Worm (Caenorhabditis elegans) whole organism, L3 larva: ENCODE measurements around the gene srw-144.

Experiments
- ZK546.5 ChIP-seq: sonication (generic microtip); optimal IDR thresholded peaks from 2 replicates; lab custom pipeline; 2017; ENCODE audit warnings: missing biosample characterization, missing genetic modification characterization
- aly-2 ChIP-seq: fragments of 150-350 bp; optimal IDR thresholded peaks from 2 replicates; lab custom pipeline; 2014; ENCODE audit warnings: missing biosample characterization, missing genetic modification characterization
- daf-12 ChIP-seq: fragments of 150-350 bp; optimal IDR thresholded peaks from 2 replicates; lab custom pipeline; 2014; ENCODE audit warnings: missing biosample characterization, missing genetic modification reagents, missing genetic modification characterization
- elt-2 ChIP-seq: sonication (generic microtip); optimal IDR thresholded peaks from 2 replicates; lab custom pipeline; 2016; ENCODE audit warnings: missing genetic modification reagents, mild to moderate bottlenecking, missing genetic modification characterization, missing compliant biosample characterization
- fkh-10 ChIP-seq: sonication (generic microtip); optimal IDR thresholded peaks from 2 replicates; lab custom pipeline; 2017; ENCODE audit warnings: missing biosample characterization, missing genetic modification reagents, missing genetic modification characterization
- lin-39 ChIP-seq: fragments of 150-350 bp; optimal IDR thresholded peaks from 2 replicates; lab custom pipeline; 2018; ENCODE audit warnings: missing biosample characterization, missing genetic modification reagents, missing genetic modification characterization
- nhr-11 ChIP-seq: fragments of 150-350 bp; optimal IDR thresholded peaks from 2 replicates; lab custom pipeline; 2014; ENCODE audit warnings: missing biosample characterization, missing genetic modification characterization
- nhr-25 ChIP-seq: sonication (generic microtip); optimal IDR thresholded peaks from 2 replicates; lab custom pipeline; 2017; ENCODE audit warnings: missing biosample characterization, missing genetic modification characterization
- nhr-67 ChIP-seq: fragments of 150-350 bp; optimal IDR thresholded peaks from 2 replicates; lab custom pipeline; 2014; ENCODE audit warnings: missing biosample characterization, missing genetic modification characterization
- skn-1 ChIP-seq: fragments of 150-350 bp; optimal IDR thresholded peaks from 2 replicates; lab custom pipeline; 2014; ENCODE audit warnings: missing biosample characterization, missing genetic modification characterization
- ztf-4 ChIP-seq: fragments of 150-350 bp; optimal IDR thresholded peaks from 2 replicates; lab custom pipeline; 2014; ENCODE audit warnings: missing biosample characterization, missing genetic modification characterization

ce11 chrV:2945602-2946001, 15.2 kb downstream of the srw-144 start, which contains the start of gene srh-87:
- no peak for TF ChIP-seq ZK546.5 (tag; lab: Kevin White, UChicago)
- TF ChIP-seq aly-2 (tag; lab: Kevin White, UChicago) = no peak
- no peak for TF ChIP-seq daf-12 (tag; lab: Kevin White, UChicago)
- TF ChIP-seq nhr-11 = no peak
- TF ChIP-seq ztf-4 (tag; lab: Kevin White, UChicago) = no peak
- TF ChIP-seq nhr-67 (tag; lab: Kevin White, UChicago) = no peak
- TF ChIP-seq skn-1 (tag; lab: Kevin White, UChicago) = no peak
- TF ChIP-seq lin-39 (tag; lab: Kevin White, UChicago) = no peak
- no peak for TF ChIP-seq fkh-10 (GFP tag; lab: Kevin White, UChicago)
- no peak for TF ChIP-seq elt-2 (tag; lab: Kevin White, UChicago)
- no peak for TF ChIP-seq nhr-25 (tag; lab: Kevin White, UChicago)
